Fruit fly (Drosophila melanogaster): ENCODE measurements around the gene CG34177.

Gene CG34177

DNA sequence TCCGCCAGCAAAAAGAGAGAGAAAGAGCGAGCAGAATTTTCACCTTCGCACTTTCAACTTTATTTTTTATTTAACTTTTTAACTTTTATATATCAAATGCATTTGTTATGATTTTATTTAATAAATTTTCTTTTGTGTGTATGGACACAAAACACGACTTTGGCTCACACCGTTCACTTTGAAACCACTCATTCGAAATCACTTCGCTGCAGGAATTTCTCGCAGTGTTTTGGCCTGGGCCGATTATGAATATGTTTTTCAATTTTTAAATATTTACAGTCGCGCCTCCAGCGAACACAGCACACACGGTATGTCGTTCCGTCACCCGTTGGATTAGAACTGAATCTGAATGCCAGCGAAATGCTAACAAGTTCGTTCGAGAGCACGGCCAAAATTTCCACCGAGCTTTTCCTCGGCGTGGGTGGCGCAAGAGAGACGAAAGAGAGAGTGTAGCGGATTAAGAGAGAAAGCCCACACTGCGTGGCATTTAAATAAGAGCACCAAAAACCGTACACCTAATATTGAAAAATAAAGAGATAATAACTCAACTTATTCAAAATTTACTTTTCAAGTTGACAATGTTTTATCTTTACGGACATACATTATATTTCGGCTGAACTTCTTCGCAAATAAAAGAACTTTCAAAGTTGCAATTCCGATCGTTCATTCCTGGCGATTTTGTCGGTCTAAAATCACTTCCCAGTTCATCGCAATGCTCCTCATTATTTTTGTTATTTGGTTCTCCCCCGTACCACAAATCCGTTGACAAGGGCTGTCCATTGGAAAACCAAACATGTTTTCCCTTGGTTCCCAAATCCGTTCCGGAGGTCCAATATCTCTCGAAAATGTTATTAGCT is 7.4 kb downstream of the CG34177 start, which contains the start of gene CG15431 (continued):
- no peak for TF ChIP-seq CG3995 (GFP tag; optimal IDR thresholded peaks at IDR 0.05)
- no peak for TF ChIP-seq dmrt11E (tag; optimal IDR thresholded peaks at IDR 0.05)
- no peak for TF ChIP-seq CG14860 (GFP tag; IDR thresholded peaks at IDR 0.05; ENCODE audit: partially characterized antibody)
- TF ChIP-seq NFAT (GFP tag; IDR thresholded peaks at IDR 0.05), result peak; percentile 49
- TF ChIP-seq crc (GFP tag; optimal IDR thresholded peaks at IDR 0.05), result no peak
- TF ChIP-seq sob (GFP tag; IDR thresholded peaks at IDR 0.05), result peak; percentile 71
- peak; percentile 43 for TF ChIP-seq onecut (GFP tag; IDR thresholded peaks at IDR 0.05)
- peak; percentile 67 for TF ChIP-seq Rx (GFP tag; IDR thresholded peaks at IDR 0.05)
- 0 out of 3 replicates have a peak, but pooled peaks have one; percentile 42 for TF ChIP-seq ken (GFP tag; IDR thresholded peaks at IDR 0.05)
- TF ChIP-seq Drgx (GFP tag; IDR thresholded peaks at IDR 0.05), result 0 out of 2 replicates have a peak, but pooled peaks have one; percentile 49
- no peak for TF ChIP-seq pfk (GFP tag; optimal IDR thresholded peaks at IDR 0.05)
- no peak for TF ChIP-seq tll (GFP tag; optimal IDR thresholded peaks at IDR 0.05)
- peak; percentile 52 to 62 for TF ChIP-seq Hr51 (GFP tag; optimal IDR thresholded peaks at IDR 0.05)
- peak; percentile 48 for TF ChIP-seq CG13296 (GFP tag; optimal IDR thresholded peaks at IDR 0.05)
- TF ChIP-seq zf30C (GFP tag; optimal IDR thresholded peaks at IDR 0.05), result peak; percentile 67
- peak; percentile 75 for TF ChIP-seq Ptx1 (GFP tag; IDR thresholded peaks at IDR 0.05)
- TF ChIP-seq stwl (tag; optimal IDR thresholded peaks at IDR 0.05), result no peak
- peak; percentile 64 for TF ChIP-seq PHDP (tag; optimal IDR thresholded peaks at IDR 0.05)

DNA sequence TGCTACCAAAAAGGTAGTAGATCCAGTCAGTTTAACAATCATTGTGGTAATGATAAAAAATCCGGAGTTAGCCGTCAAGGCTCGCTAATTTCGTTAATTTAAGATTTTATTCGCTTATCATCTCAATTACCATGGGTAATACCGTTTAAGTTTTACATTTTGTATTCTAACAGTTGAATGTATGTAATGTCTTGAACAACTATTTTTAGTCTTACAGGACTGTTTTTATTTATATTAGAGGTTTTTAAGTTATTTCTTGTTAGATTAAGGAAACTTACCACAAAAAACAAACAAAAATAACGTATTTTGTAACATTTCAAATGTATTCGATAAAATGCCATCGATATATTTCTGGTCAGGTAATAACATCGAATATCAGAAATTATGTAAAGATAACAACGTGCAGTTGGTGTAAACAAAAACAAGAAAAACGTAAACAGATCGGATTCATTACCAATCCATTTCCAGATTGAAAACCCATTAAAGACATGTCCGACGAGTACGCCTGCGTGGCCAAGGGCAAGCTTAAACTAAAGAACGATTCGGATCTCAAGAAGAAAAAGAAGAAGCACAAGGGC is 8.4 kb downstream of the CG34177 start, which contains the start of the genes Sfp24F and CG15432:
Gene Sfp24F (minus strand): TSS at position 51 of the 578 bp plus-strand sequence.
Gene CG15432 (plus strand): TSS at position 311 of the 578 bp plus-strand sequence.
- TF ChIP-seq Dp (GFP tag; optimal IDR thresholded peaks at IDR 0.05) (peak; percentile 67), jing (GFP tag; optimal IDR thresholded peaks at IDR 0.05) (no peak), CG6813 (GFP tag; optimal IDR thresholded peaks at IDR 0.05) (no peak), vnd (GFP tag; IDR thresholded peaks at IDR 0.05; ENCODE audit: partially characterized antibody) (0 out of 3 replicates have a peak, but pooled peaks have one; percentile 29), CG3065 (GFP tag; optimal IDR thresholded peaks at IDR 0.05) (no peak), Meics (GFP tag; optimal IDR thresholded peaks at IDR 0.05) (no peak), Bdp1 (GFP tag; optimal IDR thresholded peaks at IDR 0.05) (no peak), unc-4 (GFP tag; IDR thresholded peaks at IDR 0.05; ENCODE audit: partially characterized antibody) (peak; percentile 55), kay (GFP tag; optimal IDR thresholded peaks at IDR 0.05) (no peak), bbx (GFP tag; IDR thresholded peaks at IDR 0.05; ENCODE audit: partially characterized antibody) (peak; percentile 41; the same call in 1 of the 2 replicates), CG4617 (GFP tag; optimal IDR thresholded peaks at IDR 0.05; ENCODE audit: borderline replicate concordance) (peak; percentile 38), ato (GFP tag; IDR thresholded peaks at IDR 0.05; ENCODE audit: partially characterized antibody) (0 out of 2 replicates have a peak, but pooled peaks have one; percentile 11), Pdp1 (GFP tag; optimal IDR thresholded peaks at IDR 0.05) (no peak), row (GFP tag; IDR thresholded peaks at IDR 0.05) (no peak), CG9932 (GFP tag; IDR thresholded peaks at IDR 0.05) (no peak), chinmo (GFP tag; IDR thresholded peaks at IDR 0.05; ENCODE audit: partially characterized antibody) (no peak), CG9437 (GFP tag; optimal IDR thresholded peaks at IDR 0.05) (peak; percentile 94), CG14441 (GFP tag; IDR thresholded peaks at IDR 0.05) (no peak), trem (tag; optimal IDR thresholded peaks at IDR 0.05) (peak; percentile 43), amos (GFP tag; IDR thresholded peaks at IDR 0.05; ENCODE audit: partially characterized antibody) (peak; percentile 55; the same call in 1 of the 2 replicates), inv (GFP tag; IDR thresholded peaks at IDR 0.05; ENCODE audit: partially characterized antibody) (no peak), eve (GFP tag; optimal IDR thresholded peaks at IDR 0.05) (no peak), HLH4C (GFP tag; IDR thresholded peaks at IDR 0.05; ENCODE audit: partially characterized antibody) (peak; percentile 73), CG1602 (GFP tag; optimal IDR thresholded peaks at IDR 0.05) (no peak), E2f2 (GFP tag; IDR thresholded peaks at IDR 0.05) (peak; percentile 76), z (GFP tag; IDR thresholded peaks at IDR 0.05) (no peak), CG6791 (GFP tag; IDR thresholded peaks at IDR 0.05; ENCODE audit: partially characterized antibody) (peak; percentile 61; the same call in 1 of the 3 replicates), CG7928 (GFP tag; optimal IDR thresholded peaks at IDR 0.05) (no peak)

All from whole organism, embryonic.